Fruit fly (Drosophila melanogaster) whole organism, embryonic: ENCODE data around the gene Hand.

Experiments
- Ada2b ChIP-seq: fragments of 200-800 bp; sonication (Bioruptor generic); IDR thresholded peaks from 2 replicates; pipeline ENCODE4 v1.3.6; 2022; ENCODE audit warnings: missing biosample characterization, missing genetic modification characterization
- Adf1 ChIP-seq: fragments of 200-800 bp; sonication (Bioruptor generic); IDR thresholded peaks from 2 replicates; pipeline ENCODE4 v1.3.6; 2022; ENCODE audit warnings: missing biosample characterization, missing genetic modification characterization
- Awh ChIP-seq: fragments of 200-800 bp; sonication (Bioruptor generic); IDR thresholded peaks from 2 replicates; pipeline ENCODE4, ENCODE4 v1.3.6; 2022; ENCODE audit warnings: missing biosample characterization, missing genetic modification characterization
- B-H2 ChIP-seq: fragments of 200-800 bp; sonication (Bioruptor generic); optimal IDR thresholded peaks from 2 replicates; lab custom pipeline; 2018; ENCODE audit warnings: missing biosample characterization, mild to moderate bottlenecking, missing genetic modification characterization
- BEAF-32 ChIP-seq: fragments of 200-800 bp; sonication (Bioruptor generic); optimal IDR thresholded peaks from 3 replicates; lab custom pipeline; 2017; ENCODE audit warnings: missing biosample characterization, missing genetic modification characterization, mild to moderate bottlenecking, moderate library complexity, missing genetic modification reagents
- CG11456 ChIP-seq: fragments of 200-800 bp; sonication (Bioruptor generic); IDR thresholded peaks from 3 replicates; pipeline ENCODE4 v1.3.6; 2022; ENCODE audit warnings: missing biosample characterization, missing genetic modification characterization
- CG13624 ChIP-seq: fragments of 200-800 bp; sonication (Bioruptor generic); optimal IDR thresholded peaks from 2 replicates; lab custom pipeline; 2016; ENCODE audit warnings: missing biosample characterization, missing genetic modification characterization
- CG13775 ChIP-seq: fragments of 200-800 bp; sonication (Bioruptor generic); optimal IDR thresholded peaks from 3 replicates; lab custom pipeline; 2017; ENCODE audit warnings: missing biosample characterization, mild to moderate bottlenecking, missing genetic modification characterization
- CG14050 ChIP-seq: fragments of 200-800 bp; sonication (Bioruptor generic); IDR thresholded peaks from 3 replicates; pipeline ENCODE4 v1.3.6; 2022; ENCODE audit warnings: missing biosample characterization, missing genetic modification characterization
- CG15696 ChIP-seq: fragments of 200-800 bp; sonication (Bioruptor generic); optimal IDR thresholded peaks from 2 replicates; lab custom pipeline; 2019; ENCODE audit warnings: missing biosample characterization, mild to moderate bottlenecking, missing genetic modification characterization, moderate library complexity
- CG1603 ChIP-seq: fragments of 200-800 bp; sonication (Bioruptor generic); optimal IDR thresholded peaks from 2 replicates; lab custom pipeline; 2019; ENCODE audit warnings: missing biosample characterization, mild to moderate bottlenecking, missing genetic modification characterization, moderate library complexity
- CG17385 ChIP-seq: fragments of 200-800 bp; sonication (Bioruptor generic); optimal IDR thresholded peaks from 3 replicates; lab custom pipeline; 2018; ENCODE audit warnings: missing biosample characterization, mild to moderate bottlenecking, missing genetic modification characterization
- CG18476 ChIP-seq: fragments of 200-800 bp; sonication (Bioruptor generic); optimal IDR thresholded peaks from 2 replicates; lab custom pipeline; 2016; ENCODE audit warnings: missing biosample characterization, mild to moderate bottlenecking, missing genetic modification characterization
- CG2678 ChIP-seq: fragments of 200-800 bp; sonication (Bioruptor generic); optimal IDR thresholded peaks from 3 replicates; lab custom pipeline; 2019; ENCODE audit warnings: missing biosample characterization, mild to moderate bottlenecking, missing genetic modification characterization, moderate library complexity
- CG30431 ChIP-seq: fragments of 200-800 bp; sonication (Bioruptor generic); optimal IDR thresholded peaks from 2 replicates; lab custom pipeline; 2017; ENCODE audit warnings: missing biosample characterization, missing genetic modification characterization
- CG4424 ChIP-seq: fragments of 200-800 bp; sonication (Bioruptor generic); optimal IDR thresholded peaks from 3 replicates; lab custom pipeline; 2016; ENCODE audit warnings: missing biosample characterization, missing genetic modification characterization
- CG5953 ChIP-seq: fragments of 200-800 bp; sonication (Bioruptor generic); IDR thresholded peaks from 2 replicates; pipeline ENCODE4 v1.3.6; 2022; ENCODE audit warnings: missing biosample characterization, missing genetic modification characterization
- CG6765 ChIP-seq: fragments of 200-800 bp; sonication (Bioruptor generic); optimal IDR thresholded peaks from 3 replicates; lab custom pipeline; 2017; ENCODE audit warnings: missing biosample characterization, mild to moderate bottlenecking, missing genetic modification characterization
- CG7357 ChIP-seq: fragments of 200-800 bp; sonication (Bioruptor generic); IDR thresholded peaks from 3 replicates; pipeline ENCODE4 v1.3.6; 2022; ENCODE audit warnings: missing biosample characterization, missing genetic modification characterization
- CG7786 ChIP-seq: fragments of 200-800 bp; sonication (Bioruptor generic); optimal IDR thresholded peaks from 2 replicates; lab custom pipeline; 2016; ENCODE audit warnings: missing biosample characterization, missing genetic modification characterization
- CG7928 ChIP-seq: fragments of 200-800 bp; sonication (Bioruptor generic); optimal IDR thresholded peaks from 2 replicates; lab custom pipeline; 2017; ENCODE audit warnings: missing biosample characterization, mild to moderate bottlenecking, missing genetic modification characterization
- CoRest ChIP-seq: fragments of 200-800 bp; sonication (Bioruptor generic); optimal IDR thresholded peaks from 3 replicates; lab custom pipeline; 2018; ENCODE audit warnings: missing biosample characterization, mild to moderate bottlenecking, missing genetic modification characterization, moderate library complexity
- D19B ChIP-seq: fragments of 200-800 bp; sonication (Bioruptor generic); optimal IDR thresholded peaks from 2 replicates; lab custom pipeline; 2017; ENCODE audit warnings: missing biosample characterization, mild to moderate bottlenecking, missing genetic modification characterization
- Hr51 ChIP-seq, 2 experiments: fragments of 200-800 bp; sonication (Bioruptor generic); optimal IDR thresholded peaks; 2 replicates in 1 of 2; 3 replicates in 1 of 2; lab custom pipeline; 2016 to 2018; ENCODE audit warnings: missing biosample characterization in 2 of 2, missing genetic modification characterization in 2 of 2, mild to moderate bottlenecking in 1 of 2, moderate library complexity in 1 of 2
- NFAT ChIP-seq: fragments of 200-800 bp; sonication (Bioruptor generic); IDR thresholded peaks from 2 replicates; pipeline ENCODE4 v1.3.6; 2022; ENCODE audit warnings: missing biosample characterization, missing genetic modification characterization
- Optix ChIP-seq: fragments of 200-800 bp; sonication (Bioruptor generic); IDR thresholded peaks from 3 replicates; pipeline ENCODE4 v1.3.6; 2022; ENCODE audit warnings: missing biosample characterization, missing genetic modification characterization
- Side ChIP-seq: fragments of 200-800 bp; sonication (Bioruptor generic); optimal IDR thresholded peaks from 2 replicates; lab custom pipeline; 2016; ENCODE audit warnings: missing biosample characterization, missing genetic modification characterization
- Sox100B ChIP-seq: fragments of 200-800 bp; sonication (Bioruptor generic); optimal IDR thresholded peaks from 3 replicates; lab custom pipeline; 2018; ENCODE audit warnings: missing biosample characterization, mild to moderate bottlenecking, missing genetic modification characterization
- TFAM ChIP-seq: fragments of 200-800 bp; sonication (Bioruptor generic); optimal IDR thresholded peaks from 2 replicates; lab custom pipeline; 2017; ENCODE audit warnings: missing biosample characterization, missing genetic modification characterization, inconsistent platforms
- Tbp ChIP-seq: fragments of >200 bp; optimal IDR thresholded peaks from 2 replicates; lab custom pipeline; 2018; ENCODE audit warnings: missing biosample characterization, missing genetic modification characterization
- ase ChIP-seq: fragments of 200-800 bp; sonication (Bioruptor generic); IDR thresholded peaks from 3 replicates; pipeline ENCODE4 v1.3.6; 2022; ENCODE audit warnings: missing biosample characterization, missing genetic modification characterization
- bbx ChIP-seq: fragments of 200-800 bp; sonication (Bioruptor generic); IDR thresholded peaks from 2 replicates; pipeline ENCODE4 v1.3.6; 2022; ENCODE audit warnings: missing biosample characterization, missing genetic modification characterization; ENCODE audit not compliant: partially characterized antibody
- bigmax ChIP-seq: fragments of 200-800 bp; sonication (Bioruptor generic); optimal IDR thresholded peaks from 2 replicates; lab custom pipeline; 2018; ENCODE audit warnings: missing biosample characterization, mild to moderate bottlenecking, missing genetic modification characterization
- caup ChIP-seq: fragments of 200-800 bp; sonication (Bioruptor generic); optimal IDR thresholded peaks from 3 replicates; lab custom pipeline; 2017; ENCODE audit warnings: missing biosample characterization, mild to moderate bottlenecking, missing genetic modification characterization, moderate library complexity; ENCODE audit not compliant: severe bottlenecking
- corto ChIP-seq: fragments of 200-800 bp; sonication (Bioruptor generic); optimal IDR thresholded peaks from 2 replicates; lab custom pipeline; 2016; ENCODE audit warnings: missing biosample characterization, mild to moderate bottlenecking, missing genetic modification characterization, moderate library complexity
- da ChIP-seq: fragments of 200-800 bp; sonication (Bioruptor generic); optimal IDR thresholded peaks from 2 replicates; lab custom pipeline; 2016; ENCODE audit warnings: missing biosample characterization, missing genetic modification characterization
- dan ChIP-seq: fragments of 200-800 bp; sonication (Bioruptor generic); IDR thresholded peaks from 2 replicates; pipeline ENCODE4 v1.3.6; 2022; ENCODE audit warnings: missing biosample characterization, missing genetic modification characterization
- disco-r ChIP-seq: fragments of 200-800 bp; sonication (Bioruptor generic); optimal IDR thresholded peaks from 2 replicates; lab custom pipeline; 2016; ENCODE audit warnings: missing biosample characterization, missing genetic modification characterization
- fd102C ChIP-seq: fragments of 200-800 bp; sonication (Bioruptor generic); optimal IDR thresholded peaks from 2 replicates; lab custom pipeline; 2018; ENCODE audit warnings: missing biosample characterization, mild to moderate bottlenecking, missing genetic modification characterization, moderate library complexity
- fd3F ChIP-seq: fragments of 200-800 bp; sonication (Bioruptor generic); optimal IDR thresholded peaks from 2 replicates; lab custom pipeline; 2018; ENCODE audit warnings: missing biosample characterization, mild to moderate bottlenecking, missing genetic modification characterization, moderate library complexity
- kay ChIP-seq: fragments of 200-800 bp; sonication (Bioruptor generic); optimal IDR thresholded peaks from 2 replicates; lab custom pipeline; 2016; ENCODE audit warnings: missing biosample characterization, missing genetic modification characterization
- odd ChIP-seq: fragments of 200-800 bp; sonication (Bioruptor generic); optimal IDR thresholded peaks from 2 replicates; lab custom pipeline; 2017; ENCODE audit warnings: missing biosample characterization, mild to moderate bottlenecking, missing genetic modification characterization
- peb ChIP-seq: fragments of 200-800 bp; sonication (Bioruptor generic); IDR thresholded peaks from 2 replicates; pipeline ENCODE4 v1.3.6; 2022; ENCODE audit warnings: missing biosample characterization, missing genetic modification characterization
- pzg ChIP-seq: fragments of 200-800 bp; sonication (Bioruptor generic); optimal IDR thresholded peaks from 3 replicates; lab custom pipeline; 2018; ENCODE audit warnings: missing biosample characterization, mild to moderate bottlenecking, missing genetic modification characterization, moderate library complexity
- ranshi ChIP-seq: fragments of 200-800 bp; sonication (Bioruptor generic); IDR thresholded peaks from 2 replicates; pipeline ENCODE4 v1.3.6; 2022; ENCODE audit warnings: missing biosample characterization, missing genetic modification characterization
- salm ChIP-seq: fragments of 200-800 bp; sonication (Bioruptor generic); optimal IDR thresholded peaks from 2 replicates; lab custom pipeline; 2018; ENCODE audit warnings: missing biosample characterization, mild to moderate bottlenecking, missing genetic modification characterization
- schlank ChIP-seq: fragments of 200-800 bp; sonication (Bioruptor generic); optimal IDR thresholded peaks from 2 replicates; lab custom pipeline; 2018; ENCODE audit warnings: missing biosample characterization, mild to moderate bottlenecking, missing genetic modification characterization
- sim ChIP-seq: fragments of 200-800 bp; sonication (Bioruptor generic); IDR thresholded peaks from 2 replicates; pipeline ENCODE4 v1.3.6; 2022; ENCODE audit warnings: missing biosample characterization, missing genetic modification characterization
- sr ChIP-seq: fragments of 200-800 bp; sonication (Bioruptor generic); IDR thresholded peaks from 3 replicates; pipeline ENCODE4 v1.3.6; 2022; ENCODE audit warnings: missing biosample characterization, missing genetic modification characterization
- trem ChIP-seq: fragments of 200-800 bp; optimal IDR thresholded peaks from 3 replicates; lab custom pipeline; 2019; ENCODE audit warnings: missing biosample characterization, mild to moderate bottlenecking, missing genetic modification characterization, moderate library complexity
- trh ChIP-seq: fragments of 200-800 bp; sonication (Bioruptor generic); optimal IDR thresholded peaks from 2 replicates; lab custom pipeline; 2016; ENCODE audit warnings: missing biosample characterization, missing genetic modification characterization
- yki ChIP-seq: fragments of >200 bp; optimal IDR thresholded peaks from 3 replicates; lab custom pipeline; 2018

Hand gene

DNA sequence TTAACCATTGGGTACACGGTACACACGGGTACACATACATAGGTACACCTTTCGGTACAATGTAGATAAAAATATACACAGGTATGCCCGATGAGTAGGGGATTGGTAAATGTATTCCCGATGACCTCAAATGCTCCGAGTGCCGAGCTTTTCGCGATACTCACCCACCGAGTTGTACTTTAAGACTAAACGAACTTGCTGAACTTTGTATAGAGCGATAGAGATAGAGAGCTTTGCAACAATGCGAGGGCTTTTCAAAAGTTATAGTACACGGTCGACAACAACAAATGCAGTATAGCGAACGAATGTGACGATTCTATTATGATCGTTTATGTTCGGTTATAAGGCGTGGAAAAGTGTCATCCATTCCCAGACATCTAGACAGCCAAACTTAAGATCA, 26.4 kb upstream of the Hand start (continued):
- TF ChIP-seq odd (GFP tag; lab: Kevin White, UChicago) (no peak), CG15696 (tag; lab: Kevin White, UChicago) (no peak), sr (GFP tag; lab: Robert Waterston, UW) (no peak), Awh (GFP tag; lab: Robert Waterston, UW) (no peak), CG7928 (GFP tag; lab: Kevin White, UChicago) (no peak), CG1603 (tag; lab: Kevin White, UChicago) (no peak), CG30431 (GFP tag; lab: Kevin White, UChicago) (no peak), Optix (GFP tag; lab: Robert Waterston, UW) (no peak), corto (no peak), CG4424 (GFP tag; lab: Kevin White, UChicago) (no peak), CG5953 (no peak), ranshi (GFP tag; lab: Robert Waterston, UW) (no peak; the same call in 1 of the 2 replicates), Side (GFP tag; lab: Kevin White, UChicago) (no peak), CG14050 (GFP tag; lab: Robert Waterston, UW) (no peak), yki (lab: Kevin White, UChicago) (no peak), Tbp (GFP tag; lab: Kevin White, UChicago) (no peak), CoRest (tag; lab: Kevin White, UChicago) (no peak), CG13775 (GFP tag; lab: Kevin White, UChicago) (no peak), B-H2 (GFP tag; lab: Kevin White, UChicago) (no peak), trem (tag; lab: Kevin White, UChicago) (no peak), kay (GFP tag; lab: Kevin White, UChicago) (no peak), trh (GFP tag; lab: Kevin White, UChicago) (no peak), bbx (GFP tag; lab: Robert Waterston, UW) (no peak; the same call in 1 of the 2 replicates), BEAF-32 (no peak), Adf1 (GFP tag; lab: Robert Waterston, UW) (no peak), CG7786 (no peak), disco-r (GFP tag; lab: Kevin White, UChicago) (no peak), da (GFP tag; lab: Kevin White, UChicago) (no peak), fd102C (no peak), ase (no peak), schlank (no peak), CG6765 (GFP tag; lab: Kevin White, UChicago) (no peak), Hr51 (GFP tag; optimal IDR thresholded peaks at IDR 0.05; lab: Kevin White, UChicago) (no peak), TFAM (GFP tag; lab: Kevin White, UChicago) (no peak), D19B (no peak), bigmax (peak; percentile 25), CG17385 (GFP tag; lab: Kevin White, UChicago) (no peak), CG11456 (GFP tag; lab: Robert Waterston, UW) (no peak), dan (GFP tag; lab: Robert Waterston, UW) (no peak), Ada2b (no peak), salm (tag; lab: Kevin White, UChicago) (no peak), fd3F (GFP tag; lab: Kevin White, UChicago) (no peak), CG7357 (no peak), NFAT (GFP tag; lab: Robert Waterston, UW) (peak; percentile 3; the same call in 1 of the 2 replicates), peb (no peak), Sox100B (GFP tag; lab: Kevin White, UChicago) (no peak), sim (no peak), CG2678 (tag; lab: Kevin White, UChicago) (no peak), caup (GFP tag; lab: Kevin White, UChicago) (peak; percentile 36), CG13624 (GFP tag; lab: Kevin White, UChicago) (no peak), pzg (GFP tag; lab: Kevin White, UChicago) (peak; percentile 18), CG18476 (GFP tag; lab: Kevin White, UChicago) (no peak)
